Worm (Caenorhabditis elegans) whole organism, L4 larva: Measurements from ENCODE around the gene crh-1.

Experiments used
- Y105C5A.15 ChIP-seq: fragments of 200-800 bp; sonication (Bioruptor generic); IDR thresholded peaks from 2 replicates; pipeline ENCODE4 v1.3.6; 2022; ENCODE audit warnings: missing genetic modification characterization, missing compliant biosample characterization
- nhr-237 ChIP-seq: sonication (generic microtip); optimal IDR thresholded peaks from 2 replicates; lab custom pipeline; 2017; ENCODE audit warnings: missing biosample characterization, missing genetic modification characterization
- nhr-76 ChIP-seq: fragments of 150-350 bp; optimal IDR thresholded peaks from 2 replicates; lab custom pipeline; 2014; ENCODE audit warnings: missing biosample characterization, missing genetic modification characterization
- spr-3 ChIP-seq: fragments of 200-800 bp; sonication (Bioruptor generic); optimal IDR thresholded peaks from 2 replicates; lab custom pipeline; 2018; ENCODE audit warnings: mild to moderate bottlenecking, missing genetic modification characterization, missing compliant biosample characterization
- unc-39 ChIP-seq: sonication (generic microtip); optimal IDR thresholded peaks from 2 replicates; lab custom pipeline; 2017; ENCODE audit warnings: missing biosample characterization, missing genetic modification characterization
- unc-62 ChIP-seq, 3 experiments: fragments of 150-350 bp in 1 of 3; sonication (generic microtip); optimal IDR thresholded peaks in 2 of 3; peaks in 1 of 3; 1 replicate in 1 of 3; 2 replicates in 2 of 3; lab custom pipeline; 2014 to 2017; ENCODE audit warnings: missing biosample characterization in 3 of 3, missing genetic modification characterization in 3 of 3, missing genetic modification reagents in 3 of 3, missing genotype in 1 of 3
- ztf-11 ChIP-seq: fragments of 150-350 bp; optimal IDR thresholded peaks from 2 replicates; lab custom pipeline; 2014; ENCODE audit warnings: missing biosample characterization, missing genetic modification characterization

- no peak for TF ChIP-seq unc-39 (tag; lab: Kevin White, UChicago)
- TF ChIP-seq nhr-76 (tag; lab: Kevin White, UChicago) = no peak
- no peak for TF ChIP-seq unc-62 (GFP tag; optimal IDR thresholded peaks at IDR 0.05 in 1 of 2; lab: Kevin White, UChicago)
- no peak for TF ChIP-seq unc-62 (tag; optimal IDR thresholded peaks at IDR 0.05; lab: Kevin White, UChicago)
- no peak for TF ChIP-seq spr-3
- TF ChIP-seq Y105C5A.15 (GFP tag; lab: Robert Waterston, UW) = no peak
- TF ChIP-seq nhr-237 = no peak
- no peak for TF ChIP-seq ztf-11
Observed at ce11 chrIII:11669008-11669407, 11.4 kb downstream of the crh-1 start.
